Worm (Caenorhabditis elegans) whole organism, L4 larva: Measurements from ENCODE around the gene E01G4.6.

ENCODE experiments used
- F44E2.7 ChIP-seq: fragments of 200-800 bp; sonication (Bioruptor generic); IDR thresholded peaks from 2 replicates; pipeline ENCODE4 v2.1.2; 2022; ENCODE audit warnings: missing genetic modification characterization, missing compliant biosample characterization
- R02D3.7 ChIP-seq: fragments of 150-350 bp; sonication (generic microtip); optimal IDR thresholded peaks from 3 replicates; lab custom pipeline; 2014; ENCODE audit warnings: missing biosample characterization, missing genetic modification characterization
- T20F7.1 ChIP-seq: fragments of 200-800 bp; sonication (Bioruptor generic); optimal IDR thresholded peaks from 2 replicates; lab custom pipeline; 2018; ENCODE audit warnings: mild to moderate bottlenecking, missing genetic modification characterization, missing compliant biosample characterization
- T26A8.4 ChIP-seq: fragments of 200-800 bp; sonication (Bioruptor generic); IDR thresholded peaks from 2 replicates; pipeline ENCODE4 v1.3.6; 2022; ENCODE audit warnings: missing genetic modification characterization, missing compliant biosample characterization
- aha-1 ChIP-seq: fragments of 150-350 bp; peaks from one replicate; lab custom pipeline; 2014; ENCODE audit warnings: missing biosample characterization, missing genetic modification characterization
- ama-1 ChIP-seq: fragments of 150-350 bp; optimal IDR thresholded peaks from 2 replicates; lab custom pipeline; 2014; ENCODE audit warnings: inconsistent platforms, mixed read lengths
- ceh-20 ChIP-seq: fragments of 200-800 bp; sonication (Bioruptor generic); IDR thresholded peaks from 2 replicates; pipeline ENCODE4 v1.3.6; 2022; ENCODE audit warnings: missing genetic modification reagents, missing genetic modification characterization, missing compliant biosample characterization
- ceh-28 ChIP-seq: fragments of 150-350 bp; optimal IDR thresholded peaks from 2 replicates; lab custom pipeline; 2014; ENCODE audit warnings: missing biosample characterization, missing genetic modification reagents, missing genetic modification characterization
- ceh-82 ChIP-seq: sonication (generic microtip); optimal IDR thresholded peaks from 2 replicates; lab custom pipeline; 2017; ENCODE audit warnings: missing biosample characterization, missing genetic modification characterization
- cey-2 ChIP-seq: sonication (generic microtip); optimal IDR thresholded peaks from 3 replicates; lab custom pipeline; 2017; ENCODE audit warnings: missing genetic modification characterization, mild to moderate bottlenecking, missing compliant biosample characterization, antibody characterized with exemption, borderline replicate concordance; ENCODE audit not compliant: insufficient read depth
- ctbp-1 ChIP-seq: fragments of 200-800 bp; sonication (Bioruptor generic); IDR thresholded peaks from 2 replicates; pipeline ENCODE4 v1.3.6; 2022; ENCODE audit warnings: missing genetic modification reagents, missing genetic modification characterization, missing compliant biosample characterization
- daf-12 ChIP-seq: fragments of 150-350 bp; optimal IDR thresholded peaks from 2 replicates; lab custom pipeline; 2014; ENCODE audit warnings: missing biosample characterization, missing genetic modification reagents, missing genetic modification characterization
- daf-16 ChIP-seq, 3 experiments: sonication (generic microtip); optimal IDR thresholded peaks; 2 replicates each; lab custom pipeline; 2016 to 2017; ENCODE audit warnings: missing genetic modification characterization in 3 of 3, missing genetic modification reagents in 3 of 3, mild to moderate bottlenecking in 2 of 3, missing compliant biosample characterization in 2 of 3, missing biosample characterization in 1 of 3, moderate library complexity in 1 of 3
- daf-8 ChIP-seq: fragments of 200-800 bp; sonication (Bioruptor generic); IDR thresholded peaks from 2 replicates; pipeline ENCODE4 v1.3.6; 2022; ENCODE audit warnings: missing genetic modification characterization, missing compliant biosample characterization
- dmd-6 ChIP-seq: fragments of 200-800 bp; sonication (Bioruptor generic); IDR thresholded peaks from 2 replicates; pipeline ENCODE4 v1.3.6; 2022; ENCODE audit warnings: missing genetic modification reagents, missing genetic modification characterization, missing compliant biosample characterization
- dmd-8 ChIP-seq: fragments of 200-800 bp; sonication (Bioruptor generic); IDR thresholded peaks from 2 replicates; pipeline ENCODE4 v1.3.6; 2022; ENCODE audit warnings: missing genetic modification characterization, missing compliant biosample characterization
- duxl-1 ChIP-seq: sonication (generic microtip); optimal IDR thresholded peaks from 2 replicates; lab custom pipeline; 2016; ENCODE audit warnings: mild to moderate bottlenecking, missing genetic modification characterization, moderate library complexity, missing compliant biosample characterization; ENCODE audit not compliant: poor library complexity
- dve-1 ChIP-seq: sonication (generic microtip); optimal IDR thresholded peaks from 2 replicates; lab custom pipeline; 2017; ENCODE audit warnings: antibody characterized with exemption, mild to moderate bottlenecking, missing genetic modification characterization, missing compliant biosample characterization; ENCODE audit not compliant: insufficient read depth
- fos-1 ChIP-seq: fragments of 150-350 bp; optimal IDR thresholded peaks from 2 replicates; lab custom pipeline; 2014; ENCODE audit warnings: missing biosample characterization, missing genetic modification characterization
- hif-1 ChIP-seq, 2 experiments: sonication (generic microtip); optimal IDR thresholded peaks; 2 replicates each; lab custom pipeline; 2016 to 2017; ENCODE audit warnings: missing compliant biosample characterization in 2 of 2, missing genetic modification characterization in 2 of 2, missing genetic modification reagents in 2 of 2, missing genotype in 2 of 2, mild to moderate bottlenecking in 1 of 2
- hlh-30 ChIP-seq: sonication (generic microtip); optimal IDR thresholded peaks from 2 replicates; lab custom pipeline; 2017; ENCODE audit warnings: antibody characterized with exemption, mild to moderate bottlenecking, missing genetic modification characterization, missing compliant biosample characterization; ENCODE audit not compliant: insufficient read depth
- hmg-1.1 ChIP-seq: fragments of 200-800 bp; sonication (Bioruptor generic); IDR thresholded peaks from 2 replicates; pipeline ENCODE4 v1.3.6; 2022; ENCODE audit warnings: missing genetic modification reagents, missing genetic modification characterization, missing compliant biosample characterization
- lin-13 ChIP-seq: fragments of 150-350 bp; optimal IDR thresholded peaks from 2 replicates; lab custom pipeline; 2014; ENCODE audit warnings: missing biosample characterization, missing genetic modification reagents, missing genetic modification characterization
- lin-15B ChIP-seq: fragments of 150-350 bp; sonication (generic microtip); optimal IDR thresholded peaks from 3 replicates; lab custom pipeline; 2014; ENCODE audit warnings: missing biosample characterization, missing genetic modification characterization
- lin-38 ChIP-seq: fragments of 200-800 bp; sonication (Bioruptor generic); IDR thresholded peaks from 2 replicates; pipeline ENCODE4 v1.3.6; 2022; ENCODE audit warnings: missing genetic modification reagents, missing genetic modification characterization, missing compliant biosample characterization
- lir-3 ChIP-seq: sonication (generic microtip); optimal IDR thresholded peaks from 2 replicates; lab custom pipeline; 2016; ENCODE audit warnings: mild to moderate bottlenecking, missing genetic modification characterization, missing compliant biosample characterization
- lsy-2 ChIP-seq, 2 experiments: fragments of 150-350 bp in 1 of 2; sonication (generic microtip) in 1 of 2; optimal IDR thresholded peaks; 2 replicates each; lab custom pipeline; 2014 to 2017; ENCODE audit warnings: missing biosample characterization in 2 of 2, missing genetic modification characterization in 2 of 2
- madf-9 ChIP-seq: fragments of 200-800 bp; sonication (Bioruptor generic); conservative IDR thresholded peaks from 2 replicates; pipeline ENCODE4 v1.3.6; 2022; ENCODE audit warnings: missing genetic modification reagents, missing genetic modification characterization, missing compliant biosample characterization
- mdl-1 ChIP-seq, 2 experiments: fragments of 150-350 bp in 1 of 2; sonication (generic microtip) in 1 of 2; optimal IDR thresholded peaks; 2 replicates each; lab custom pipeline; 2014 to 2017; ENCODE audit warnings: missing biosample characterization in 2 of 2, missing genetic modification characterization in 2 of 2
- mep-1 ChIP-seq: fragments of 150-350 bp; sonication (generic microtip); optimal IDR thresholded peaks from 3 replicates; lab custom pipeline; 2014; ENCODE audit warnings: missing biosample characterization, missing genetic modification characterization
- mes-2 ChIP-seq: sonication (generic microtip); optimal IDR thresholded peaks from 2 replicates; lab custom pipeline; 2016; ENCODE audit warnings: missing genotype, mild to moderate bottlenecking, missing genetic modification characterization, missing compliant biosample characterization; ENCODE audit not compliant: poor library complexity, severe bottlenecking
- nhr-102 ChIP-seq: sonication (generic microtip); optimal IDR thresholded peaks from 2 replicates; lab custom pipeline; 2016; ENCODE audit warnings: mild to moderate bottlenecking, missing genetic modification characterization, moderate library complexity, missing compliant biosample characterization
- nhr-11 ChIP-seq: fragments of 150-350 bp; optimal IDR thresholded peaks from 2 replicates; lab custom pipeline; 2014; ENCODE audit warnings: missing biosample characterization, missing genetic modification characterization
- nhr-237 ChIP-seq: sonication (generic microtip); optimal IDR thresholded peaks from 2 replicates; lab custom pipeline; 2017; ENCODE audit warnings: missing biosample characterization, missing genetic modification characterization
- nhr-25 ChIP-seq: sonication (generic microtip); optimal IDR thresholded peaks from 2 replicates; lab custom pipeline; 2017; ENCODE audit warnings: missing genetic modification characterization, mild to moderate bottlenecking, missing compliant biosample characterization, antibody characterized with exemption, moderate library complexity, borderline replicate concordance; ENCODE audit not compliant: insufficient read depth
- nhr-28 ChIP-seq: fragments of 150-350 bp; optimal IDR thresholded peaks from 2 replicates; lab custom pipeline; 2014; ENCODE audit warnings: missing biosample characterization, missing genetic modification characterization
- nhr-42 ChIP-seq: fragments of 200-800 bp; sonication (Bioruptor generic); IDR thresholded peaks from 2 replicates; pipeline ENCODE4 v1.3.6; 2022; ENCODE audit warnings: missing genetic modification characterization, missing compliant biosample characterization
- nhr-6 ChIP-seq: fragments of 150-350 bp; optimal IDR thresholded peaks from 2 replicates; lab custom pipeline; 2014; ENCODE audit warnings: missing biosample characterization, missing genetic modification characterization
- pha-4 ChIP-seq, 2 experiments: fragments of 150-350 bp in 1 of 2; fragments of 200-800 bp in 1 of 2; sonication (Bioruptor generic) in 1 of 2; IDR thresholded peaks in 1 of 2; optimal IDR thresholded peaks in 1 of 2; 2 replicates each; pipeline versions ENCODE4 v1.3.6 to Lab custom; 2014 to 2022; ENCODE audit warnings: missing genetic modification characterization in 2 of 2, missing genetic modification reagents in 2 of 2, missing biosample characterization in 1 of 2, missing compliant biosample characterization in 1 of 2
- pqm-1 ChIP-seq: sonication (generic microtip); optimal IDR thresholded peaks from 2 replicates; lab custom pipeline; 2017; ENCODE audit warnings: missing biosample characterization, missing genetic modification characterization
- rbr-2 ChIP-seq: sonication (generic microtip); optimal IDR thresholded peaks from 2 replicates; lab custom pipeline; 2016; ENCODE audit warnings: missing genotype, missing genetic modification characterization, missing compliant biosample characterization
- saeg-2 ChIP-seq: fragments of 200-800 bp; sonication (Bioruptor generic); IDR thresholded peaks from 2 replicates; pipeline ENCODE4 v1.3.6; 2022; ENCODE audit warnings: missing genetic modification reagents, missing genetic modification characterization, missing compliant biosample characterization
- set-16 ChIP-seq: fragments of 200-800 bp; sonication (Bioruptor generic); IDR thresholded peaks from 2 replicates; pipeline ENCODE4 v1.3.6; 2022; ENCODE audit warnings: missing genetic modification reagents, missing genetic modification characterization, missing compliant biosample characterization
- snpc-4 ChIP-seq: fragments of 150-350 bp; optimal IDR thresholded peaks from 2 replicates; lab custom pipeline; 2014; ENCODE audit warnings: missing biosample characterization, missing genetic modification characterization
- spr-3 ChIP-seq: fragments of 200-800 bp; sonication (Bioruptor generic); optimal IDR thresholded peaks from 2 replicates; lab custom pipeline; 2018; ENCODE audit warnings: mild to moderate bottlenecking, missing genetic modification characterization, missing compliant biosample characterization
- tag-97 ChIP-seq: fragments of 200-800 bp; sonication (Bioruptor generic); IDR thresholded peaks from 2 replicates; pipeline ENCODE4 v1.3.6; 2022; ENCODE audit warnings: missing genetic modification characterization, missing compliant biosample characterization
- unc-130 ChIP-seq: sonication (generic microtip); optimal IDR thresholded peaks from 2 replicates; lab custom pipeline; 2016; ENCODE audit warnings: missing genetic modification reagents, missing genetic modification characterization, missing compliant biosample characterization

The E01G4.6 gene

DNA sequence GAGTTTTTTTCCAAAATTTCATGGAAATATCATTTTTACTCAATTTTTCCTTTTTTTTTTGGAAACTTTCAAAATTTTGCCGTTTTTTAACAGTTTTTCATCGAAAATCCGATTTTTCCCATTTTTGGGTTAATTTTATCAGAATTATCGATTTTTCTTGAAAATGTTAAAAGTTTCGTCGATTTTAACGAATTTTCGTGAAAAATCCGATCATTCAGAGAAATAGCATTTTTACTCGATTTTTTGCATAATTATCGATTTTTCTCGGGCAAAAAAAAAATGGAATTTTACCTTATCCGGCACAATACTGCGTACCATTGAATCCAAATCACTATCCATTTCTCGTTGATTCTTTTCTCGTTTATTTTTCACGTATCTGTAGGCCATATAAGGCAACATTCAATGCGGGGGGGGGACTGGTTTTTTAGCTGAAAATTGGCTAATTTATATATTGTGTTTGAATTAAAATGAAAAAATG lies 35.0 kb upstream of the E01G4.6 start, which contains the start of gene tbc-14:
TSS of gene tbc-14 (minus strand) at position 428 of the 478 bp plus-strand sequence.
- TF ChIP-seq F44E2.7 (GFP tag; lab: Robert Waterston, UW) (no peak), ceh-28 (tag; lab: Kevin White, UChicago) (peak; percentile 44)

DNA sequence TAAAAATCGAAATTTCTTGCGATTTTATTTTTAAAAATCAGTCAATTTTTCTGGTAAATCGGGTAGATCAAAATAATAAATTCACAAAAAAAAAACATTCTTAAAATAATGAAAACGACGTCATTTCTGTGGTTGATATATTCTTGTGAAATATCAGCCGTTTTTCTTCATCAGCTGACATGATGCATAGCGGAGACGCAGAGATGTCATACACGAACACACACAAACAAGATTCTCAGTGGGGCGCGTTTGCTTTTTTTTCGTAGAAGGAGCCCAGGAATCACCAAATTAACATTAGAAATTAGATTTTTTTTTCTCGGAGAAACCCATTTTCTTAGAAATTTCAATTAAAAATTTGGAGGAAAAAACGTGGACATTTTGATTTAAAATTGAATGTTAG lies 34.5 kb upstream of the E01G4.6 start:
- TF ChIP-seq hif-1 (tag; optimal IDR thresholded peaks at IDR 0.05; lab: Kevin White, UChicago), result peak in 1 of 2 experiments; percentile 70
- no peak for TF ChIP-seq madf-9
- peak; percentile 55 to 92 for TF ChIP-seq lsy-2 (tag; optimal IDR thresholded peaks at IDR 0.05; lab: Kevin White, UChicago)
- no peak for TF ChIP-seq unc-130 (GFP tag; lab: Kevin White, UChicago)
- peak; percentile 42 for TF ChIP-seq nhr-25
- TF ChIP-seq R02D3.7 (tag; lab: Kevin White, UChicago), result no peak
- TF ChIP-seq ama-1 (lab: Kevin White, UChicago), result no peak
- no peak for TF ChIP-seq daf-12
- TF ChIP-seq lir-3 (tag; lab: Kevin White, UChicago), result no peak
- TF ChIP-seq nhr-42 (GFP tag; lab: Robert Waterston, UW), result no peak
- peak; percentile 79 for TF ChIP-seq lin-13 (GFP tag; lab: Kevin White, UChicago)
- TF ChIP-seq T20F7.1, result no peak
- TF ChIP-seq dmd-8 (GFP tag; lab: Robert Waterston, UW), result no peak
- no peak for TF ChIP-seq daf-8 (GFP tag; lab: Robert Waterston, UW)
- no peak for TF ChIP-seq nhr-237 (tag; lab: Kevin White, UChicago)
- TF ChIP-seq dmd-6 (GFP tag; lab: Robert Waterston, UW), result peak; percentile 78
- peak in 1 of 2 experiments; percentile 15 for TF ChIP-seq daf-16 (GFP tag; optimal IDR thresholded peaks at IDR 0.05; lab: Kevin White, UChicago)
- TF ChIP-seq daf-16 (tag; optimal IDR thresholded peaks at IDR 0.05; lab: Kevin White, UChicago), result peak; percentile 90
- TF ChIP-seq set-16 (GFP tag; lab: Robert Waterston, UW), result no peak
- TF ChIP-seq ceh-20 (GFP tag; lab: Robert Waterston, UW), result peak; percentile 62
- peak; percentile 84 for TF ChIP-seq mes-2 (tag; lab: Kevin White, UChicago)
- peak in 1 of 2 experiments; percentile 76 for TF ChIP-seq mdl-1 (tag; optimal IDR thresholded peaks at IDR 0.05; lab: Kevin White, UChicago)
- peak; percentile 92 for TF ChIP-seq nhr-28
- peak; percentile 18; the same call in 1 of the 2 replicates for TF ChIP-seq pha-4 (GFP tag; IDR thresholded peaks at IDR 0.05; lab: Robert Waterston, UW)
- TF ChIP-seq pha-4 (tag; optimal IDR thresholded peaks at IDR 0.05; lab: Kevin White, UChicago), result peak; percentile 89
- TF ChIP-seq ceh-82 (tag; lab: Kevin White, UChicago), result no peak
- TF ChIP-seq lin-15B (tag; lab: Kevin White, UChicago), result peak; percentile 47
- TF ChIP-seq nhr-11, result peak; percentile 85
- peak; percentile 94 for TF ChIP-seq lin-38 (GFP tag; lab: Robert Waterston, UW)
- no peak for TF ChIP-seq spr-3 (GFP tag; lab: Kevin White, UChicago)
- no peak for TF ChIP-seq ctbp-1 (GFP tag; lab: Robert Waterston, UW)
- no peak for TF ChIP-seq fos-1
- TF ChIP-seq duxl-1 (tag; lab: Kevin White, UChicago), result no peak
- peak; percentile 98 for TF ChIP-seq aha-1 (tag; lab: Kevin White, UChicago)
- peak; percentile 36 for TF ChIP-seq nhr-102 (tag; lab: Kevin White, UChicago)
- TF ChIP-seq nhr-6 (tag; lab: Kevin White, UChicago), result peak; percentile 74
- TF ChIP-seq mep-1 (tag; lab: Kevin White, UChicago), result peak; percentile 88
- no peak for TF ChIP-seq snpc-4 (tag; lab: Kevin White, UChicago)
- TF ChIP-seq hlh-30, result peak; percentile 99
- TF ChIP-seq T26A8.4 (GFP tag; lab: Robert Waterston, UW), result peak; percentile 72
- TF ChIP-seq tag-97, result no peak
- peak; percentile 59 for TF ChIP-seq rbr-2 (tag; lab: Kevin White, UChicago)
- TF ChIP-seq pqm-1, result peak; percentile 43
- peak; percentile 89 for TF ChIP-seq dve-1 (tag; lab: Kevin White, UChicago)
- TF ChIP-seq saeg-2, result no peak
- TF ChIP-seq cey-2 (tag; lab: Kevin White, UChicago), result no peak
- TF ChIP-seq hmg-1.1, result peak; percentile 77
